Fruit fly (Drosophila melanogaster) whole organism, prepupa: ENCODE results near the gene CG9269.

Experiments
- Blimp-1 ChIP-seq: fragments of 200-800 bp; sonication (Bioruptor generic); optimal IDR thresholded peaks from 3 replicates; lab custom pipeline; 2017; ENCODE audit warnings: missing biosample characterization, missing genetic modification characterization, mild to moderate bottlenecking, moderate library complexity, missing genetic modification reagents
- CG10669 ChIP-seq: fragments of 200-800 bp; sonication (Bioruptor generic); optimal IDR thresholded peaks from 3 replicates; lab custom pipeline; 2018; ENCODE audit warnings: missing biosample characterization, mild to moderate bottlenecking, missing genetic modification characterization, moderate library complexity
- CG11294 ChIP-seq: fragments of 200-800 bp; sonication (Bioruptor generic); IDR thresholded peaks from 2 replicates; pipeline ENCODE4 v1.3.6; 2022; ENCODE audit warnings: missing biosample characterization, missing genetic modification characterization
- CG11762 ChIP-seq: fragments of 200-800 bp; sonication (Bioruptor generic); optimal IDR thresholded peaks from 3 replicates; lab custom pipeline; 2016; ENCODE audit warnings: missing biosample characterization, missing genetic modification characterization; ENCODE audit not compliant: insufficient read depth
- CG15336 ChIP-seq: fragments of 200-800 bp; sonication (Bioruptor generic); IDR thresholded peaks from 2 replicates; pipeline ENCODE4 v1.3.6; 2022; ENCODE audit warnings: missing biosample characterization, missing genetic modification characterization
- CG1621 ChIP-seq: fragments of 200-800 bp; sonication (Bioruptor generic); optimal IDR thresholded peaks from 3 replicates; lab custom pipeline; 2018; ENCODE audit warnings: missing biosample characterization, mild to moderate bottlenecking, missing genetic modification characterization
- CG16779 ChIP-seq: fragments of 200-800 bp; sonication (Bioruptor generic); optimal IDR thresholded peaks from 3 replicates; lab custom pipeline; 2017; ENCODE audit warnings: missing biosample characterization, mild to moderate bottlenecking, missing genetic modification characterization
- CG3032 ChIP-seq: fragments of 200-800 bp; optimal IDR thresholded peaks from 2 replicates; lab custom pipeline; 2019; ENCODE audit warnings: missing biosample characterization, mild to moderate bottlenecking, missing genetic modification characterization, moderate library complexity
- CG32006 ChIP-seq: fragments of 200-800 bp; sonication (Bioruptor generic); optimal IDR thresholded peaks from 3 replicates; lab custom pipeline; 2017; ENCODE audit warnings: missing biosample characterization, mild to moderate bottlenecking, missing genetic modification characterization
- CG3919 ChIP-seq: fragments of 200-800 bp; sonication (Bioruptor generic); optimal IDR thresholded peaks from 3 replicates; lab custom pipeline; 2016; ENCODE audit warnings: missing biosample characterization, missing genetic modification characterization
- CG4318 ChIP-seq: fragments of 200-800 bp; sonication (Bioruptor generic); optimal IDR thresholded peaks from 3 replicates; lab custom pipeline; 2017; ENCODE audit warnings: missing biosample characterization, mild to moderate bottlenecking, missing genetic modification characterization
- CG6163 ChIP-seq: fragments of 200-800 bp; sonication (Bioruptor generic); IDR thresholded peaks from 3 replicates; pipeline ENCODE4 v1.3.6; 2022; ENCODE audit warnings: missing biosample characterization, missing genetic modification characterization
- CG6276 ChIP-seq: fragments of 200-800 bp; sonication (Bioruptor generic); optimal IDR thresholded peaks from 2 replicates; lab custom pipeline; 2017; ENCODE audit warnings: missing biosample characterization, mild to moderate bottlenecking, missing genetic modification characterization
- CG6792 ChIP-seq: fragments of 200-800 bp; sonication (Bioruptor generic); optimal IDR thresholded peaks from 3 replicates; lab custom pipeline; 2016; ENCODE audit warnings: missing biosample characterization, missing genetic modification characterization
- CG8319 ChIP-seq: fragments of 200-800 bp; sonication (Bioruptor generic); optimal IDR thresholded peaks from 3 replicates; lab custom pipeline; 2016; ENCODE audit warnings: missing biosample characterization, missing genetic modification characterization
- CG8632 ChIP-seq: fragments of 200-800 bp; sonication (Bioruptor generic); optimal IDR thresholded peaks from 3 replicates; lab custom pipeline; 2016; ENCODE audit warnings: missing biosample characterization, missing genetic modification characterization
- CG9139 ChIP-seq: fragments of 200-800 bp; sonication (Bioruptor generic); optimal IDR thresholded peaks from 3 replicates; lab custom pipeline; 2017; ENCODE audit warnings: missing biosample characterization, mild to moderate bottlenecking, missing genetic modification characterization
- Eip78C ChIP-seq: fragments of 200-800 bp; sonication (Bioruptor generic); peaks from one replicate; lab custom pipeline; 2016; ENCODE audit warnings: missing biosample characterization, missing genetic modification characterization
- Gug ChIP-seq: fragments of 200-800 bp; sonication (Bioruptor generic); IDR thresholded peaks from 2 replicates; pipeline ENCODE4 v1.3.6; 2022; ENCODE audit warnings: missing biosample characterization, missing genetic modification characterization
- Lpt ChIP-seq: fragments of 200-800 bp; sonication (Bioruptor generic); optimal IDR thresholded peaks from 3 replicates; lab custom pipeline; 2016; ENCODE audit warnings: missing biosample characterization, missing genetic modification characterization
- Met ChIP-seq: fragments of 200-800 bp; sonication (Bioruptor generic); optimal IDR thresholded peaks from 3 replicates; lab custom pipeline; 2016; ENCODE audit warnings: missing biosample characterization, missing genetic modification characterization
- Smox ChIP-seq: fragments of 200-800 bp; sonication (Bioruptor generic); optimal IDR thresholded peaks from 3 replicates; lab custom pipeline; 2016; ENCODE audit warnings: missing biosample characterization, missing genetic modification characterization
- Sox102F ChIP-seq: fragments of 200-800 bp; sonication (Bioruptor generic); optimal IDR thresholded peaks from 2 replicates; lab custom pipeline; 2016; ENCODE audit warnings: missing biosample characterization, mild to moderate bottlenecking, missing genetic modification characterization
- Sox15 ChIP-seq: fragments of 200-800 bp; sonication (Bioruptor generic); optimal IDR thresholded peaks from 3 replicates; lab custom pipeline; 2016; ENCODE audit warnings: missing biosample characterization, missing genetic modification characterization
- cyc ChIP-seq: fragments of 200-800 bp; sonication (Bioruptor generic); optimal IDR thresholded peaks from 3 replicates; lab custom pipeline; 2016; ENCODE audit warnings: missing biosample characterization, missing genetic modification characterization
- dsx ChIP-seq: fragments of 200-800 bp; optimal IDR thresholded peaks from 3 replicates; lab custom pipeline; 2019; ENCODE audit warnings: missing biosample characterization, mild to moderate bottlenecking, missing genetic modification characterization, moderate library complexity; ENCODE audit not compliant: poor library complexity, severe bottlenecking
- esn ChIP-seq: fragments of 200-800 bp; sonication (Bioruptor generic); optimal IDR thresholded peaks from 2 replicates; lab custom pipeline; 2016; ENCODE audit warnings: missing biosample characterization, mild to moderate bottlenecking, missing genetic modification characterization, moderate library complexity
- fd85E ChIP-seq: fragments of 200-800 bp; sonication (Bioruptor generic); optimal IDR thresholded peaks from 3 replicates; lab custom pipeline; 2016; ENCODE audit warnings: missing biosample characterization, missing genetic modification characterization
- fkh ChIP-seq: fragments of 200-800 bp; sonication (Bioruptor generic); optimal IDR thresholded peaks from 3 replicates; lab custom pipeline; 2017; ENCODE audit warnings: missing biosample characterization, mild to moderate bottlenecking, missing genetic modification characterization, moderate library complexity
- pdm3 ChIP-seq: fragments of 200-800 bp; sonication (Bioruptor generic); optimal IDR thresholded peaks from 3 replicates; lab custom pipeline; 2016; ENCODE audit warnings: missing biosample characterization, missing genetic modification characterization
- salr ChIP-seq, 2 experiments: fragments of 200-800 bp; sonication (Bioruptor generic); optimal IDR thresholded peaks; 3 replicates each; lab custom pipeline; 2016 to 2018; ENCODE audit warnings: missing biosample characterization in 2 of 2, missing genetic modification characterization in 2 of 2, mild to moderate bottlenecking in 1 of 2
- spab ChIP-seq: fragments of 200-800 bp; sonication (Bioruptor generic); optimal IDR thresholded peaks from 2 replicates; lab custom pipeline; 2017; ENCODE audit warnings: missing biosample characterization, mild to moderate bottlenecking, missing genetic modification characterization, missing genetic modification reagents
- ss ChIP-seq, 2 experiments: fragments of 200-800 bp; sonication (Bioruptor generic); optimal IDR thresholded peaks; 2 replicates in 1 of 2; 3 replicates in 1 of 2; lab custom pipeline; 2017 to 2018; ENCODE audit warnings: mild to moderate bottlenecking in 2 of 2, missing biosample characterization in 2 of 2, missing genetic modification characterization in 2 of 2, moderate library complexity in 1 of 2
- vri ChIP-seq: fragments of 200-800 bp; sonication (Bioruptor generic); optimal IDR thresholded peaks from 3 replicates; lab custom pipeline; 2016; ENCODE audit warnings: missing biosample characterization, mild to moderate bottlenecking, missing genetic modification characterization

CG9269 gene

dm6 chr3R:13609146-13609545 is 6.6 kb upstream of the CG9269 start, which contains the start of gene CG9759:
CG9759 (minus strand) TSS chr3R:13609246.
- TF ChIP-seq CG32006 (GFP tag; lab: Kevin White, UChicago), result no peak
- TF ChIP-seq CG10669 (GFP tag; lab: Kevin White, UChicago), result no peak
- no peak for TF ChIP-seq fkh
- no peak for TF ChIP-seq cyc (GFP tag; lab: Kevin White, UChicago)
- no peak for TF ChIP-seq CG1621 (tag; lab: Kevin White, UChicago)
- no peak for TF ChIP-seq CG6792 (GFP tag; lab: Kevin White, UChicago)
- TF ChIP-seq Sox15 (GFP tag; lab: Kevin White, UChicago), result no peak
- no peak for TF ChIP-seq fd85E
- no peak for TF ChIP-seq spab (GFP tag; lab: Kevin White, UChicago)
- no peak for TF ChIP-seq CG11294 (GFP tag; lab: Robert Waterston, UW)
- TF ChIP-seq dsx (GFP tag; lab: Kevin White, UChicago), result no peak
- no peak for TF ChIP-seq CG9139
- no peak for TF ChIP-seq Smox

DNA sequence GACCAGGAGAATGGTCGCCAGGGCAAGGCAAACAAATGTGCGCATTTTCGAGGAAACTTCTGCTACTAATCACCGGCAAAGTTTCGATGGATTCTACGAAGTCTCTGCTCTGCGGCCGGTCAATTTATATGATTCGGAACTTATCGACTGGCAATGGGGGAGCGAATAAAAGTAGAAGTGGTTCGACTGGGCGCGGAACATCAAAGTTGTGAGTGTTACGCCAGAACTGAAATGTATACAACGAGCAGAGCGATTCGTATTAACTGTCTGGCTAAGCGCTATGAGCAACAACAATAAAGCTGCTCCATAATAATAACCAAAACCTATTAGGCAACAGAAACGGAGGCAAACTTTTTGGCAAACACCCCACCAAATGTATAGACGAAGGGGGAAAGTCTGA is 3.4 kb upstream of the CG9269 start, which contains the start of gene CG9757:
Gene CG9757, minus strand, starts transcription at position 101 of the 400 bp plus-strand sequence.
- TF ChIP-seq CG1621 (tag; lab: Kevin White, UChicago) (no peak), ss (GFP tag; optimal IDR thresholded peaks at IDR 0.05; lab: Kevin White, UChicago) (no peak), CG4318 (GFP tag; lab: Kevin White, UChicago) (no peak), Blimp-1 (GFP tag; lab: Kevin White, UChicago) (no peak)
- TF ChIP-seq, all 60 proteins: peak for 0

- no peak for TF ChIP-seq Eip78C
- TF ChIP-seq Lpt (GFP tag; lab: Kevin White, UChicago), result no peak
- no peak for TF ChIP-seq CG16779 (tag; lab: Kevin White, UChicago)
- TF ChIP-seq Met (GFP tag; lab: Kevin White, UChicago), result no peak
- TF ChIP-seq salr (GFP tag; optimal IDR thresholded peaks at IDR 0.05; lab: Kevin White, UChicago), result no peak
- no peak for TF ChIP-seq Gug (GFP tag; lab: Robert Waterston, UW)
- no peak for TF ChIP-seq pdm3 (GFP tag; lab: Kevin White, UChicago)
- TF ChIP-seq spab (GFP tag; lab: Kevin White, UChicago), result no peak
- no peak for TF ChIP-seq fd85E
- no peak for TF ChIP-seq CG6792 (GFP tag; lab: Kevin White, UChicago)
Measured at dm6 chr3R:13615007-13615406, 710 bp upstream of the CG9269 start.

DNA sequence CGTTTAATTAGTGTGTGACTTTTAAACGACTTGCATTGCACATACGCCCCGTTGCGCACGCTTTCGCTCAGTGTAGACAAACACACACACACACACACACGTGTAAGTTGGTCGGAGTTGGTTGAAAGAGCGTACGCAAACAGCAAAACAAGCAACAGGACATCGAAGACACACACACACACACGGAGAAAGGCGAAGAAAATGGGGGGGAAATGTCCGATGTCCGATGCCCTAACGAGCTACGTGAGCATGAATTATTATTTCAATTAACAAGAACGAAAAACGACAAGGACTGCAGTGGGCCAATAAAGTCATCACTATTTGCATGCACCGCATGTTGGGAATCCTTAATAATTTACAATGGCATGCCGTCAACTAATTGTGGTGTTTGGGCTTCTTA is 1.5 kb downstream of the CG9269 start:
- no peak for TF ChIP-seq CG32006 (GFP tag; lab: Kevin White, UChicago)
- TF ChIP-seq CG11762 (GFP tag; lab: Kevin White, UChicago), result no peak
- no peak for TF ChIP-seq CG6163 (GFP tag; lab: Robert Waterston, UW)
- no peak for TF ChIP-seq Blimp-1 (GFP tag; lab: Kevin White, UChicago)
- no peak for TF ChIP-seq CG6276
- no peak for TF ChIP-seq CG9139
- no peak for TF ChIP-seq CG15336 (GFP tag; lab: Robert Waterston, UW)
- TF ChIP-seq CG8632 (GFP tag; lab: Kevin White, UChicago), result no peak

dm6 chr3R:13631642-13632041 is 15.9 kb downstream of the CG9269 start, which contains the start of gene CG10841:
CG10841 (plus strand) TSS chr3R:13631942.
- TF ChIP-seq CG15336 (GFP tag; lab: Robert Waterston, UW) (no peak), CG3032 (tag; lab: Kevin White, UChicago) (no peak), CG3919 (GFP tag; lab: Kevin White, UChicago) (no peak), CG8632 (GFP tag; lab: Kevin White, UChicago) (no peak), CG6276 (no peak), vri (no peak), CG8319 (GFP tag; lab: Kevin White, UChicago) (no peak), Sox102F (GFP tag; lab: Kevin White, UChicago) (no peak), CG4318 (GFP tag; lab: Kevin White, UChicago) (no peak), esn (GFP tag; lab: Kevin White, UChicago) (no peak), Lpt (GFP tag; lab: Kevin White, UChicago) (no peak), fkh (no peak), salr (GFP tag; optimal IDR thresholded peaks at IDR 0.05; lab: Kevin White, UChicago) (no peak)
- TF ChIP-seq, all 60 proteins: peak for 0
